Worm (Caenorhabditis elegans): ENCODE measurements around the gene irld-15.

irld-15 gene

ce11 chrV:2281499-2281898 is 22.2 kb downstream of the irld-15 start, which contains the start of gene nhr-228 (continued):
- TF ChIP-seq zfp-3 (GFP tag; conservative IDR thresholded peaks at IDR 0.05) (no peak), T26A8.4 (GFP tag; IDR thresholded peaks at IDR 0.05) (no peak), dmd-9 (GFP tag; IDR thresholded peaks at IDR 0.05) (no peak), mdl-1 (tag; optimal IDR thresholded peaks at IDR 0.05) (peak in 1 of 2 experiments; percentile 58), lsy-2 (tag; optimal IDR thresholded peaks at IDR 0.05) (peak in 1 of 2 experiments; percentile 54), Y5F2A.4 (GFP tag; optimal IDR thresholded peaks at IDR 0.05) (no peak), ceh-28 (tag; optimal IDR thresholded peaks at IDR 0.05) (no peak)

DNA sequence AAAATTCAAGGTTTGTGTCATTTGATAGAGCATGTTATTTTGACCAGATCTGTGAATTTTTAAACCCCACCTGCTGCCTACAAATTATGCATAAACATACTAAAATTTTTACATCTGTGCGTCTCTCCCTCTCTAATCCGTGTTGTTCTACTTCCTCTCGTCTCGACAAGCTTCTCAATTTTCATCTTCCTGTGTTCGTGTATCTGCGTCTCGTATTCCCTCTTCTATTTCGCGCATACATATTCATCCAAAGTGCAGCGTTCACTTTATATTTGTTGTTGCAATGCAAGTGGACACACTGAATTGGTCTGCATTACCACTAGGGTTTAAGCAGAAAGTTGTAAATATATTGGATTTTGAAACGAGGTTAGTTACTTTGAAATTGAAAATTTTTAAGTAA is 25.1 kb downstream of the irld-15 start, which contains the start of gene fbxa-137:
Gene fbxa-137, plus strand, starts transcription at position 274 of the 400 bp plus-strand sequence.
- TF ChIP-seq tag-97 (GFP tag; IDR thresholded peaks at IDR 0.05) (no peak), pqm-1 (tag; optimal IDR thresholded peaks at IDR 0.05) (no peak), F10B5.3 (tag; optimal IDR thresholded peaks at IDR 0.05) (no peak), unc-62 (GFP tag; optimal IDR thresholded peaks at IDR 0.05 in 1 of 2) (peak in 1 of 2 experiments; percentile 69), unc-62 (tag; optimal IDR thresholded peaks at IDR 0.05) (no peak)

ce11 chrV:2278052-2278451 is 25.6 kb downstream of the irld-15 start, which contains the start of gene nhr-59:
Gene nhr-59 (minus strand): TSS chrV:2278265.
- TF ChIP-seq hlh-30 (tag; optimal IDR thresholded peaks at IDR 0.05; ENCODE audit: insufficient read depth) = peak; percentile 81
- peak; percentile 17 for TF ChIP-seq pqm-1 (tag; optimal IDR thresholded peaks at IDR 0.05)
- TF ChIP-seq nhr-28 (tag; optimal IDR thresholded peaks at IDR 0.05) = peak; percentile 88
- TF ChIP-seq dve-1 (tag; optimal IDR thresholded peaks at IDR 0.05; ENCODE audit: insufficient read depth) = no peak
- no peak for TF ChIP-seq F44E2.7 (GFP tag; IDR thresholded peaks at IDR 0.05)
- no peak for TF ChIP-seq jun-1 (tag; optimal IDR thresholded peaks at IDR 0.05)
- peak in 1 of 2 experiments; percentile 9 for TF ChIP-seq mdl-1 (tag; optimal IDR thresholded peaks at IDR 0.05)
- peak; percentile 23 for TF ChIP-seq aha-1 (tag)
- peak; percentile 7 for TF ChIP-seq mes-2 (tag; optimal IDR thresholded peaks at IDR 0.05; ENCODE audit: poor library complexity, severe bottlenecking)
- peak; percentile 42 for TF ChIP-seq hlh-11 (tag; optimal IDR thresholded peaks at IDR 0.05)
- TF ChIP-seq dmd-6 (GFP tag; IDR thresholded peaks at IDR 0.05) = peak; percentile 26; the same call in 1 of the 2 replicates

DNA sequence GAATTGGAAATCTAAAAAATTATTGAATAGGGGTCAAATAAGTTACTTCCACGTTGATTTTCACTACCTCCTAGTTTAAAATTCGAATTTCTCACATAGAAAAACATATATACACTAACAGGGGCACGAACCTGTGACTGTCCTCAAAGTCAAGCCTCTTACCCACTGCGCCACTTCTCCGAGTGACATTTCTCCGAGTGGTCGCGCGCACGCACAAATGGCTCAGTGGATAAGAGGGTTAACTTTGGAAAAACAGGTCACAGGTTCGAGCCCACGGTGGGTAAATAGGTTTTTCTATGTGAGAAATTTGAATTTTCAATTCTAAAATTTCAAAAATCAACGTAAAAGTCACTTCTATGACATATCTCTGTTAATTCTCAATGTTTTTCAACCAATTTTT is 26.4 kb downstream of the irld-15 start:
- TF ChIP-seq R02D3.7 (tag; optimal IDR thresholded peaks at IDR 0.05) (no peak), F49E8.2 (tag; optimal IDR thresholded peaks at IDR 0.05; ENCODE audit: borderline replicate concordance) (no peak), Y48G9A.11 (GFP tag; IDR thresholded peaks at IDR 0.05) (0 out of 2 replicates have a peak, but pooled peaks have one; percentile 43), unc-39 (tag; optimal IDR thresholded peaks at IDR 0.05) (no peak), F44E2.7 (GFP tag; IDR thresholded peaks at IDR 0.05) (no peak), lin-13 (GFP tag; optimal IDR thresholded peaks at IDR 0.05) (peak; percentile 26), mxl-2 (GFP tag; conservative IDR thresholded peaks at IDR 0.05) (no peak), unc-130 (GFP tag; optimal IDR thresholded peaks at IDR 0.05) (no peak), dve-1 (tag; optimal IDR thresholded peaks at IDR 0.05; ENCODE audit: insufficient read depth) (peak; percentile 3), gei-8 (GFP tag; optimal IDR thresholded peaks at IDR 0.05) (no peak), lin-39 (tag; optimal IDR thresholded peaks at IDR 0.05) (no peak), hlh-30 (tag; optimal IDR thresholded peaks at IDR 0.05; ENCODE audit: insufficient read depth) (peak; percentile 34), ZK337.2 (GFP tag; IDR thresholded peaks at IDR 0.05) (no peak), lir-3 (tag; optimal IDR thresholded peaks at IDR 0.05) (no peak), sdz-12 (GFP tag; optimal IDR thresholded peaks at IDR 0.05) (no peak), lin-38 (GFP tag; IDR thresholded peaks at IDR 0.05) (no peak)

Data from whole organism, L4 larva.